Fruit fly (Drosophila melanogaster) whole organism, prepupa: ENCODE results near the gene LeuRS.
A peak's percentile ranks its signal among the peaks of the same experiment; 100 is the strongest.

Source experiments
- CG10631 ChIP-seq: fragments of 200-800 bp; sonication (Bioruptor generic); optimal IDR thresholded peaks from 2 replicates; lab custom pipeline; 2016; ENCODE audit warnings: missing biosample characterization, missing genetic modification characterization
- CG10669 ChIP-seq: fragments of 200-800 bp; sonication (Bioruptor generic); optimal IDR thresholded peaks from 3 replicates; lab custom pipeline; 2018; ENCODE audit warnings: missing biosample characterization, mild to moderate bottlenecking, missing genetic modification characterization, moderate library complexity
- CG11294 ChIP-seq: fragments of 200-800 bp; sonication (Bioruptor generic); IDR thresholded peaks from 2 replicates; pipeline ENCODE4 v1.3.6; 2022; ENCODE audit warnings: missing biosample characterization, missing genetic modification characterization
- CG11762 ChIP-seq: fragments of 200-800 bp; sonication (Bioruptor generic); optimal IDR thresholded peaks from 3 replicates; lab custom pipeline; 2016; ENCODE audit warnings: missing biosample characterization, missing genetic modification characterization; ENCODE audit not compliant: insufficient read depth
- CG11902 ChIP-seq: fragments of 200-800 bp; sonication (Bioruptor generic); optimal IDR thresholded peaks from 3 replicates; lab custom pipeline; 2016; ENCODE audit warnings: missing biosample characterization, missing genetic modification characterization
- CG16779 ChIP-seq: fragments of 200-800 bp; sonication (Bioruptor generic); optimal IDR thresholded peaks from 3 replicates; lab custom pipeline; 2017; ENCODE audit warnings: missing biosample characterization, mild to moderate bottlenecking, missing genetic modification characterization
- CG3032 ChIP-seq: fragments of 200-800 bp; optimal IDR thresholded peaks from 2 replicates; lab custom pipeline; 2019; ENCODE audit warnings: missing biosample characterization, mild to moderate bottlenecking, missing genetic modification characterization, moderate library complexity
- CG31627 ChIP-seq: fragments of 200-800 bp; sonication (Bioruptor generic); optimal IDR thresholded peaks from 3 replicates; lab custom pipeline; 2016; ENCODE audit warnings: missing biosample characterization, missing genetic modification characterization
- CG32006 ChIP-seq: fragments of 200-800 bp; sonication (Bioruptor generic); optimal IDR thresholded peaks from 3 replicates; lab custom pipeline; 2017; ENCODE audit warnings: missing biosample characterization, mild to moderate bottlenecking, missing genetic modification characterization
- CG4318 ChIP-seq: fragments of 200-800 bp; sonication (Bioruptor generic); optimal IDR thresholded peaks from 3 replicates; lab custom pipeline; 2017; ENCODE audit warnings: missing biosample characterization, mild to moderate bottlenecking, missing genetic modification characterization
- CG6163 ChIP-seq: fragments of 200-800 bp; sonication (Bioruptor generic); IDR thresholded peaks from 3 replicates; pipeline ENCODE4 v1.3.6; 2022; ENCODE audit warnings: missing biosample characterization, missing genetic modification characterization
- CG6276 ChIP-seq: fragments of 200-800 bp; sonication (Bioruptor generic); optimal IDR thresholded peaks from 2 replicates; lab custom pipeline; 2017; ENCODE audit warnings: missing biosample characterization, mild to moderate bottlenecking, missing genetic modification characterization
- CG6792 ChIP-seq: fragments of 200-800 bp; sonication (Bioruptor generic); optimal IDR thresholded peaks from 3 replicates; lab custom pipeline; 2016; ENCODE audit warnings: missing biosample characterization, missing genetic modification characterization
- CG7368 ChIP-seq: fragments of 200-800 bp; sonication (Bioruptor generic); optimal IDR thresholded peaks from 3 replicates; lab custom pipeline; 2016; ENCODE audit warnings: missing biosample characterization, missing genetic modification characterization
- CG8119 ChIP-seq: fragments of 200-800 bp; sonication (Bioruptor generic); IDR thresholded peaks from 3 replicates; pipeline ENCODE4 v1.3.6; 2022; ENCODE audit warnings: missing biosample characterization, missing genetic modification characterization
- CG8319 ChIP-seq: fragments of 200-800 bp; sonication (Bioruptor generic); optimal IDR thresholded peaks from 3 replicates; lab custom pipeline; 2016; ENCODE audit warnings: missing biosample characterization, missing genetic modification characterization
- CG9139 ChIP-seq: fragments of 200-800 bp; sonication (Bioruptor generic); optimal IDR thresholded peaks from 3 replicates; lab custom pipeline; 2017; ENCODE audit warnings: missing biosample characterization, mild to moderate bottlenecking, missing genetic modification characterization
- Eip75B ChIP-seq: fragments of 200-800 bp; sonication (Bioruptor generic); optimal IDR thresholded peaks from 3 replicates; lab custom pipeline; 2016; ENCODE audit warnings: missing biosample characterization, missing genetic modification characterization
- Eip78C ChIP-seq: fragments of 200-800 bp; sonication (Bioruptor generic); peaks from one replicate; lab custom pipeline; 2016; ENCODE audit warnings: missing biosample characterization, missing genetic modification characterization
- Eip93F ChIP-seq: fragments of 200-800 bp; sonication (Bioruptor generic); optimal IDR thresholded peaks from 2 replicates; lab custom pipeline; 2016; ENCODE audit warnings: missing biosample characterization, mild to moderate bottlenecking, missing genetic modification characterization
- Ets21C ChIP-seq: fragments of 200-800 bp; sonication (Bioruptor generic); optimal IDR thresholded peaks from 3 replicates; lab custom pipeline; 2016; ENCODE audit warnings: missing biosample characterization, missing genetic modification characterization
- Ets96B ChIP-seq: fragments of 200-800 bp; optimal IDR thresholded peaks from 2 replicates; lab custom pipeline; 2019; ENCODE audit warnings: missing biosample characterization, mild to moderate bottlenecking, missing genetic modification characterization, moderate library complexity
- Hr38 ChIP-seq: sonication (Bioruptor generic); optimal IDR thresholded peaks from 2 replicates; lab custom pipeline; 2016; ENCODE audit warnings: missing biosample characterization, missing genetic modification characterization
- Hr4 ChIP-seq: fragments of 200-800 bp; sonication (Bioruptor generic); optimal IDR thresholded peaks from 3 replicates; lab custom pipeline; 2016; ENCODE audit warnings: missing biosample characterization, missing genetic modification characterization
- Lpt ChIP-seq: fragments of 200-800 bp; sonication (Bioruptor generic); optimal IDR thresholded peaks from 3 replicates; lab custom pipeline; 2016; ENCODE audit warnings: missing biosample characterization, missing genetic modification characterization
- Met ChIP-seq: fragments of 200-800 bp; sonication (Bioruptor generic); optimal IDR thresholded peaks from 3 replicates; lab custom pipeline; 2016; ENCODE audit warnings: missing biosample characterization, missing genetic modification characterization
- OdsH ChIP-seq: fragments of 200-800 bp; sonication (Bioruptor generic); optimal IDR thresholded peaks from 3 replicates; lab custom pipeline; 2016; ENCODE audit warnings: missing biosample characterization, missing genetic modification characterization
- Sox102F ChIP-seq: fragments of 200-800 bp; sonication (Bioruptor generic); optimal IDR thresholded peaks from 2 replicates; lab custom pipeline; 2016; ENCODE audit warnings: missing biosample characterization, mild to moderate bottlenecking, missing genetic modification characterization
- achi ChIP-seq: fragments of 200-800 bp; sonication (Bioruptor generic); optimal IDR thresholded peaks from 3 replicates; lab custom pipeline; 2016; ENCODE audit warnings: missing biosample characterization, missing genetic modification characterization
- acj6 ChIP-seq: fragments of 200-800 bp; sonication (Bioruptor generic); optimal IDR thresholded peaks from 3 replicates; lab custom pipeline; 2016; ENCODE audit warnings: missing biosample characterization, missing genetic modification characterization
- cyc ChIP-seq: fragments of 200-800 bp; sonication (Bioruptor generic); optimal IDR thresholded peaks from 3 replicates; lab custom pipeline; 2016; ENCODE audit warnings: missing biosample characterization, missing genetic modification characterization
- dac ChIP-seq: fragments of 200-800 bp; sonication (Bioruptor generic); optimal IDR thresholded peaks from 2 replicates; lab custom pipeline; 2017; ENCODE audit warnings: missing biosample characterization, mild to moderate bottlenecking, missing genetic modification characterization
- fd59A ChIP-seq: fragments of 200-800 bp; sonication (Bioruptor generic); optimal IDR thresholded peaks from 2 replicates; lab custom pipeline; 2017; ENCODE audit warnings: missing biosample characterization, mild to moderate bottlenecking, missing genetic modification characterization, missing genetic modification reagents
- fd85E ChIP-seq: fragments of 200-800 bp; sonication (Bioruptor generic); optimal IDR thresholded peaks from 3 replicates; lab custom pipeline; 2016; ENCODE audit warnings: missing biosample characterization, missing genetic modification characterization
- fkh ChIP-seq: fragments of 200-800 bp; sonication (Bioruptor generic); optimal IDR thresholded peaks from 3 replicates; lab custom pipeline; 2017; ENCODE audit warnings: missing biosample characterization, mild to moderate bottlenecking, missing genetic modification characterization, moderate library complexity
- lz ChIP-seq: fragments of 200-800 bp; sonication (Bioruptor generic); optimal IDR thresholded peaks from 3 replicates; lab custom pipeline; 2016; ENCODE audit warnings: missing biosample characterization, missing genetic modification characterization
- pdm3 ChIP-seq: fragments of 200-800 bp; sonication (Bioruptor generic); optimal IDR thresholded peaks from 3 replicates; lab custom pipeline; 2016; ENCODE audit warnings: missing biosample characterization, missing genetic modification characterization
- salr ChIP-seq, 2 experiments: fragments of 200-800 bp; sonication (Bioruptor generic); optimal IDR thresholded peaks; 3 replicates each; lab custom pipeline; 2016 to 2018; ENCODE audit warnings: missing biosample characterization in 2 of 2, missing genetic modification characterization in 2 of 2, mild to moderate bottlenecking in 1 of 2
- spab ChIP-seq: fragments of 200-800 bp; sonication (Bioruptor generic); optimal IDR thresholded peaks from 2 replicates; lab custom pipeline; 2017; ENCODE audit warnings: missing biosample characterization, mild to moderate bottlenecking, missing genetic modification characterization, missing genetic modification reagents
- ss ChIP-seq, 2 experiments: fragments of 200-800 bp; sonication (Bioruptor generic); optimal IDR thresholded peaks; 2 replicates in 1 of 2; 3 replicates in 1 of 2; lab custom pipeline; 2017 to 2018; ENCODE audit warnings: mild to moderate bottlenecking in 2 of 2, missing biosample characterization in 2 of 2, missing genetic modification characterization in 2 of 2, moderate library complexity in 1 of 2
- svp ChIP-seq: fragments of 200-800 bp; sonication (Bioruptor generic); peaks from one replicate; lab custom pipeline; 2016; ENCODE audit warnings: missing biosample characterization, missing genetic modification characterization
- topi ChIP-seq: fragments of 200-800 bp; sonication (Bioruptor generic); optimal IDR thresholded peaks from 3 replicates; lab custom pipeline; 2016; ENCODE audit warnings: missing biosample characterization, missing genetic modification characterization
- vri ChIP-seq: fragments of 200-800 bp; sonication (Bioruptor generic); optimal IDR thresholded peaks from 3 replicates; lab custom pipeline; 2016; ENCODE audit warnings: missing biosample characterization, mild to moderate bottlenecking, missing genetic modification characterization

LeuRS gene

dm6 chr2L:3552773-3553172 is 38.3 kb upstream of the LeuRS start (continued):
- TF ChIP-seq ss (GFP tag; optimal IDR thresholded peaks at IDR 0.05; lab: Kevin White, UChicago) (peak; percentile 54 to 56), Eip75B (GFP tag; lab: Kevin White, UChicago) (peak; percentile 71), Ets21C (peak; percentile 52), Lpt (GFP tag; lab: Kevin White, UChicago) (peak; percentile 11), Met (GFP tag; lab: Kevin White, UChicago) (peak; percentile 72), CG6792 (GFP tag; lab: Kevin White, UChicago) (peak; percentile 72), Sox102F (GFP tag; lab: Kevin White, UChicago) (peak; percentile 74), Hr4 (GFP tag; lab: Kevin White, UChicago) (peak; percentile 26), Eip93F (no peak), cyc (GFP tag; lab: Kevin White, UChicago) (peak; percentile 65), svp (GFP tag; lab: Kevin White, UChicago) (peak; percentile 87), CG11902 (peak; percentile 45), Ets96B (peak; percentile 77), CG11294 (GFP tag; lab: Robert Waterston, UW) (0 out of 2 replicates have a peak, but pooled peaks have one; percentile 21), fd85E (no peak), CG8119 (GFP tag; lab: Robert Waterston, UW) (peak; percentile 56), CG7368 (GFP tag; lab: Kevin White, UChicago) (peak; percentile 65), CG32006 (peak; percentile 35), dac (GFP tag; lab: Kevin White, UChicago) (no peak), Hr38 (GFP tag; lab: Kevin White, UChicago) (no peak), CG10631 (GFP tag; lab: Kevin White, UChicago) (peak; percentile 79), CG9139 (GFP tag; lab: Kevin White, UChicago) (peak; percentile 8), salr (GFP tag; optimal IDR thresholded peaks at IDR 0.05; lab: Kevin White, UChicago) (peak; percentile 33 to 45), CG8319 (peak; percentile 51), acj6 (GFP tag; lab: Kevin White, UChicago) (peak; percentile 78), CG4318 (GFP tag; lab: Kevin White, UChicago) (no peak), CG16779 (tag; lab: Kevin White, UChicago) (no peak), achi (GFP tag; lab: Kevin White, UChicago) (peak; percentile 50), OdsH (GFP tag; lab: Kevin White, UChicago) (peak; percentile 61), vri (GFP tag; lab: Kevin White, UChicago) (peak; percentile 60), spab (peak; percentile 73), fd59A (GFP tag; lab: Kevin White, UChicago) (peak; percentile 73)
- TF ChIP-seq, all 60 proteins: peak for 52

dm6 chr2L:3550583-3550982 is 36.1 kb upstream of the LeuRS start:
- TF ChIP-seq CG6276 (GFP tag; lab: Kevin White, UChicago) (no peak), pdm3 (no peak), CG3032 (tag; lab: Kevin White, UChicago) (no peak), lz (GFP tag; lab: Kevin White, UChicago) (peak; percentile 10), CG8119 (GFP tag; lab: Robert Waterston, UW) (no peak), CG31627 (GFP tag; lab: Kevin White, UChicago) (peak; percentile 10), topi (GFP tag; lab: Kevin White, UChicago) (peak; percentile 1), vri (GFP tag; lab: Kevin White, UChicago) (peak; percentile 41), CG10669 (GFP tag; lab: Kevin White, UChicago) (no peak), CG11762 (GFP tag; lab: Kevin White, UChicago) (no peak), CG6163 (GFP tag; lab: Robert Waterston, UW) (no peak), fd59A (GFP tag; lab: Kevin White, UChicago) (no peak), fkh (GFP tag; lab: Kevin White, UChicago) (no peak), Eip78C (GFP tag; lab: Kevin White, UChicago) (peak; percentile 10), Eip75B (GFP tag; lab: Kevin White, UChicago) (no peak), svp (GFP tag; lab: Kevin White, UChicago) (peak; percentile 47)
